Worm (Caenorhabditis elegans): ENCODE data around the gene F10E9.10.
"Not testable (repeated sequence)": the region's sequence is repeated elsewhere in the genome, so short reads cannot be mapped to it uniquely, and the experiment has no call there.

Gene F10E9.10

DNA sequence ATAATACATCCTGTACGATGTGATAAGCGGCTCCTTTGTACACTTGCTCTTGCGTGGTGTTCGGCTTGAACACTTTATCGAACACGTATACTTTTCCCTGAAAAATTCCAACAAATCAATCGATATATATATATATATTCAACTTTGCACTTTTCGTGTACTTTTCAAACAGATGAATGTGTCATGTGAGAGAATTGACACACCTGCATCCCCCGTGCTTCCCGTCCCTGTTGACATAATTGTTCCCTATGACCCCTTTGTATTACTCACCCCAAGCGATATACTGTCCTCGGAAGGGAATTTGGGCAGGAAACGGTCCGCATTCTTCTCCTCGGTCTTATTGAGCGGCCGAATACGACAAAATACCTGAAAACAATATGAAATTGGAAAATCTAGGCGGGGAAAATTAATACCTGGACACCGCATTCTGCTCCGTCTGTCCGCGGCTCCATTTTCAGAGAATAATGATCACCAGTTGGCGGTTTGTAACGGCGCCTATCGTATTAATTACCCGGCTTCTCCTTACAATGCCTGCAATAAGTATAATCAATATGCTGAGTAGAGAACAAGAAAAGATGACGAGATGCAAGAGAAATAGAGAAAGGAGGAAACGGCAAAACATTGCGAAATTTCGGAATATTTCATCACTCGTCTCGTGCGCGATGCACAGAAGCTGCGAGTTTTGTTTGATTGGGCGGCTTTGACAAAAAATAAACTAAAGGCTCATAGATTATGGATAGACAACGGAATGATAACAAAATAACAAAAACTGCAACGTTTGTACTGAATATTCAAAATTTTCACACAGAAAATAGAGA, 34.8 kb upstream of the F10E9.10 start, which contains the start of gene unc-116 (continued):
- no peak for TF ChIP-seq lir-1 (GFP tag; conservative IDR thresholded peaks at IDR 0.05)
- TF ChIP-seq cebp-1 (GFP tag; IDR thresholded peaks at IDR 0.05): peak; percentile 99
- peak; percentile 100 for TF ChIP-seq cebp-1 (tag; optimal IDR thresholded peaks at IDR 0.05)
- no peak for TF ChIP-seq Y53F4B.3 (GFP tag; IDR thresholded peaks at IDR 0.05)
- no peak for TF ChIP-seq somi-1 (GFP tag; optimal IDR thresholded peaks at IDR 0.05)
- TF ChIP-seq ceh-27 (GFP tag; optimal IDR thresholded peaks at IDR 0.05): no peak
- no peak for TF ChIP-seq nhr-120 (GFP tag; IDR thresholded peaks at IDR 0.05)
- no peak for TF ChIP-seq nfya-1 (tag; optimal IDR thresholded peaks at IDR 0.05; ENCODE audit: borderline replicate concordance, insufficient read depth)
- 0 out of 2 replicates have a peak, but pooled peaks have one; percentile 10 for TF ChIP-seq attf-3 (GFP tag; conservative IDR thresholded peaks at IDR 0.05)
- no peak for TF ChIP-seq die-1 (tag; optimal IDR thresholded peaks at IDR 0.05)
- peak; percentile 5; the same call in 1 of the 2 replicates for TF ChIP-seq F33H1.4 (GFP tag; IDR thresholded peaks at IDR 0.05)
- TF ChIP-seq F55B11.4 (tag; optimal IDR thresholded peaks at IDR 0.05; ENCODE audit: borderline replicate concordance, insufficient read depth): no peak
- TF ChIP-seq ets-4 (GFP tag; optimal IDR thresholded peaks at IDR 0.05): peak; percentile 7
- TF ChIP-seq F39B2.1 (GFP tag; IDR thresholded peaks at IDR 0.05): no peak
- TF ChIP-seq tbx-9 (tag; optimal IDR thresholded peaks at IDR 0.05; ENCODE audit: borderline replicate concordance): no peak
- peak; percentile 34; the same call in 1 of the 2 replicates for TF ChIP-seq hmg-1.2 (GFP tag; IDR thresholded peaks at IDR 0.05)
- TF ChIP-seq Y67H2A.10 (GFP tag; conservative IDR thresholded peaks at IDR 0.05): no peak
- no peak for TF ChIP-seq B0019.2 (GFP tag; conservative IDR thresholded peaks at IDR 0.05)
- TF ChIP-seq K12H6.12 (tag; optimal IDR thresholded peaks at IDR 0.05): peak; percentile 56
- TF ChIP-seq Y53G8AR.9 (GFP tag; conservative IDR thresholded peaks at IDR 0.05): no peak

ce11 chrIII:8347822-8348221, 27.7 kb upstream of the F10E9.10 start, which contains the start of gene clc-29:
clc-29 (minus strand) TSS chrIII:8347922.
- not testable (repeated sequence) for TF ChIP-seq ama-1 (optimal IDR thresholded peaks at IDR 0.05); ama-1 (GFP tag; optimal IDR thresholded peaks at IDR 0.05); F39B2.1 (GFP tag; IDR thresholded peaks at IDR 0.05); ztf-25 (GFP tag; IDR thresholded peaks at IDR 0.05)

- TF ChIP-seq ceh-40 (GFP tag; IDR thresholded peaks at IDR 0.05) (peak; percentile 89), madf-8 (GFP tag; conservative IDR thresholded peaks at IDR 0.05) (0 out of 2 replicates have a peak, but pooled peaks have one; percentile 15), mcd-1 (GFP tag; IDR thresholded peaks at IDR 0.05) (peak; percentile 23; the same call in 1 of the 2 replicates), ceh-58 (GFP tag; IDR thresholded peaks at IDR 0.05) (0 out of 2 replicates have a peak, but pooled peaks have one; percentile 7), D2030.7 (GFP tag; IDR thresholded peaks at IDR 0.05) (peak; percentile 83), egrh-3 (GFP tag; IDR thresholded peaks at IDR 0.05) (peak; percentile 77), ztf-25 (GFP tag; IDR thresholded peaks at IDR 0.05) (peak; percentile 43; the same call in 1 of the 2 replicates), aptf-3 (GFP tag; IDR thresholded peaks at IDR 0.05) (peak; percentile 85; the same call in 1 of the 2 replicates), rcor-1 (GFP tag; IDR thresholded peaks at IDR 0.05) (peak; percentile 52; the same call in 1 of the 2 replicates), F33H1.4 (GFP tag; IDR thresholded peaks at IDR 0.05) (peak; percentile 35; the same call in 1 of the 2 replicates), F39B2.1 (GFP tag; IDR thresholded peaks at IDR 0.05) (peak; percentile 68; the same call in 1 of the 2 replicates), dox-1 (GFP tag; IDR thresholded peaks at IDR 0.05) (peak; percentile 98), pbrm-1 (GFP tag; IDR thresholded peaks at IDR 0.05) (peak; percentile 88), ekl-4 (GFP tag; IDR thresholded peaks at IDR 0.05) (peak; percentile 55; the same call in 1 of the 2 replicates), hsf-1 (GFP tag; IDR thresholded peaks at IDR 0.05) (peak; percentile 99), madf-6 (GFP tag; IDR thresholded peaks at IDR 0.05) (peak; percentile 44)
These were observed 24.2 kb upstream of the F10E9.10 start, which contains the start of gene ZC262.7 for ce11 chrIII:8344283-8344682. ZC262.7 (minus strand) TSS chrIII:8344336.
